Fruit fly (Drosophila melanogaster) whole organism, wandering third instar larva: ENCODE results near the gene CG17470.

Experiments
- Abd-B ChIP-seq: fragments of >200 bp; optimal IDR thresholded peaks from 2 replicates; lab custom pipeline; 2017; ENCODE audit warnings: missing biosample characterization, missing genetic modification characterization
- CG32264 ChIP-seq: fragments of 200-800 bp; sonication (Bioruptor generic); optimal IDR thresholded peaks from 2 replicates; lab custom pipeline; 2016; ENCODE audit warnings: missing biosample characterization, missing genetic modification characterization
- CG9705 ChIP-seq: fragments of 200-800 bp; sonication (Bioruptor generic); optimal IDR thresholded peaks from 2 replicates; lab custom pipeline; 2018; ENCODE audit warnings: missing biosample characterization, mild to moderate bottlenecking, missing genetic modification characterization
- CrebA ChIP-seq: fragments of 200-800 bp; sonication (Bioruptor generic); optimal IDR thresholded peaks from 2 replicates; lab custom pipeline; 2016; ENCODE audit warnings: missing biosample characterization, mild to moderate bottlenecking, missing genetic modification characterization, borderline replicate concordance
- Dfd ChIP-seq: fragments of >200 bp; optimal IDR thresholded peaks from 2 replicates; lab custom pipeline; 2017; ENCODE audit warnings: missing biosample characterization, missing genetic modification characterization
- Dif ChIP-seq: fragments of 200-275, 200-300 bp; sonication (Bioruptor generic); optimal IDR thresholded peaks from 2 replicates; lab custom pipeline; 2018; ENCODE audit warnings: missing biosample characterization, missing genetic modification characterization; ENCODE audit not compliant: partially characterized antibody
- GATAd ChIP-seq: sonication (Bioruptor generic); optimal IDR thresholded peaks from 2 replicates; lab custom pipeline; 2016; ENCODE audit warnings: missing biosample characterization, missing genetic modification characterization
- HLH106 ChIP-seq: fragments of 200-800 bp; optimal IDR thresholded peaks from 3 replicates; lab custom pipeline; 2019; ENCODE audit warnings: missing biosample characterization, mild to moderate bottlenecking, missing genetic modification characterization, moderate library complexity
- Hnf4 ChIP-seq: fragments of 200-800 bp; sonication (Bioruptor generic); optimal IDR thresholded peaks from 2 replicates; lab custom pipeline; 2016; ENCODE audit warnings: missing biosample characterization, mild to moderate bottlenecking, missing genetic modification characterization
- Hr78 ChIP-seq: fragments of >200 bp; optimal IDR thresholded peaks from 2 replicates; lab custom pipeline; 2017; ENCODE audit warnings: missing biosample characterization, missing genetic modification characterization
- Hr83 ChIP-seq: fragments of 200-300 bp; sonication (Bioruptor generic); optimal IDR thresholded peaks from 2 replicates; lab custom pipeline; 2016; ENCODE audit warnings: missing biosample characterization, mild to moderate bottlenecking, missing genetic modification characterization, moderate library complexity; ENCODE audit not compliant: poor library complexity, severe bottlenecking
- Jra ChIP-seq: sonication (Bioruptor generic); optimal IDR thresholded peaks from 2 replicates; lab custom pipeline; 2016; ENCODE audit warnings: missing biosample characterization, missing genetic modification characterization
- Mio ChIP-seq: sonication (Bioruptor generic); optimal IDR thresholded peaks from 2 replicates; lab custom pipeline; 2016; ENCODE audit warnings: missing biosample characterization, missing genetic modification characterization
- Myc ChIP-seq: fragments of >200 bp; optimal IDR thresholded peaks from 2 replicates; lab custom pipeline; 2017
- N ChIP-seq: fragments of >200 bp; optimal IDR thresholded peaks from 2 replicates; lab custom pipeline; 2018; ENCODE audit warnings: missing biosample characterization, missing external identifiers, missing genetic modification characterization
- OdsH ChIP-seq: fragments of 200-800 bp; sonication (Bioruptor generic); optimal IDR thresholded peaks from 2 replicates; lab custom pipeline; 2016; ENCODE audit warnings: missing biosample characterization, mild to moderate bottlenecking, missing genetic modification characterization
- Rel ChIP-seq, 2 experiments: fragments of 200-800 bp; sonication (Bioruptor generic) in 1 of 2; optimal IDR thresholded peaks; 2 replicates in 1 of 2; 3 replicates in 1 of 2; lab custom pipeline; 2016 to 2019; ENCODE audit warnings: mild to moderate bottlenecking in 2 of 2, missing biosample characterization in 2 of 2, missing genetic modification characterization in 2 of 2, moderate library complexity in 1 of 2
- Sp1 ChIP-seq: fragments of 200-800 bp; sonication (Bioruptor generic); optimal IDR thresholded peaks from 3 replicates; lab custom pipeline; 2019; ENCODE audit warnings: missing biosample characterization, mild to moderate bottlenecking, missing genetic modification characterization, moderate library complexity
- Vsx2 ChIP-seq: fragments of 200-300, 225-300 bp; sonication (Bioruptor generic); optimal IDR thresholded peaks from 2 replicates; lab custom pipeline; 2018; ENCODE audit warnings: missing biosample characterization, missing genetic modification characterization; ENCODE audit not compliant: partially characterized antibody
- br ChIP-seq: fragments of 200-800 bp; sonication (Bioruptor generic); optimal IDR thresholded peaks from 2 replicates; lab custom pipeline; 2016; ENCODE audit warnings: missing biosample characterization, missing genetic modification characterization
- brk ChIP-seq: fragments of 200-800 bp; sonication (Bioruptor generic); optimal IDR thresholded peaks from 2 replicates; lab custom pipeline; 2016; ENCODE audit warnings: missing biosample characterization, mild to moderate bottlenecking, missing genetic modification characterization
- dl ChIP-seq, 2 experiments: fragments of 175-275, 200-275 bp in 1 of 2; fragments of 200-275 bp in 1 of 2; sonication (Bioruptor generic); optimal IDR thresholded peaks; lab custom pipeline; 2018; ENCODE audit warnings: mild to moderate bottlenecking in 2 of 2, missing biosample characterization in 2 of 2, missing genetic modification characterization in 2 of 2, moderate library complexity in 2 of 2; ENCODE audit not compliant: partially characterized antibody in 2 of 2, insufficient read depth in 1 of 2
- dmrt93B ChIP-seq: fragments of 200-800 bp; sonication (Bioruptor generic); optimal IDR thresholded peaks from 2 replicates; lab custom pipeline; 2018; ENCODE audit warnings: missing biosample characterization, mild to moderate bottlenecking, missing genetic modification characterization
- dsf ChIP-seq: sonication (Bioruptor generic); optimal IDR thresholded peaks from 2 replicates; lab custom pipeline; 2016; ENCODE audit warnings: missing biosample characterization, missing genetic modification characterization, borderline replicate concordance
- ey ChIP-seq: fragments of 200-800 bp; sonication (Bioruptor generic); optimal IDR thresholded peaks from 2 replicates; lab custom pipeline; 2016; ENCODE audit warnings: missing biosample characterization, missing genetic modification characterization
- foxo ChIP-seq, 2 experiments: fragments of 200-800 bp; sonication (Bioruptor generic); optimal IDR thresholded peaks; 2 replicates in 1 of 2; 3 replicates in 1 of 2; lab custom pipeline; 2016 to 2017; ENCODE audit warnings: missing biosample characterization in 2 of 2, missing genetic modification characterization in 2 of 2
- fru ChIP-seq: fragments of 200-800 bp; sonication (Bioruptor generic); optimal IDR thresholded peaks from 3 replicates; lab custom pipeline; 2016; ENCODE audit warnings: missing biosample characterization, mild to moderate bottlenecking, missing genetic modification characterization
- h ChIP-seq: fragments of 200-800 bp; sonication (Bioruptor generic); optimal IDR thresholded peaks from 3 replicates; lab custom pipeline; 2016; ENCODE audit warnings: missing biosample characterization, mild to moderate bottlenecking, missing genetic modification characterization
- jim ChIP-seq: fragments of 175-275, 200-325 bp; sonication (Bioruptor generic); optimal IDR thresholded peaks from 2 replicates; lab custom pipeline; 2016; ENCODE audit warnings: missing biosample characterization, mild to moderate bottlenecking, missing genetic modification characterization
- lola ChIP-seq: fragments of >200 bp; optimal IDR thresholded peaks from 2 replicates; lab custom pipeline; 2017; ENCODE audit warnings: missing biosample characterization, missing genetic modification characterization
- pan ChIP-seq: fragments of >200 bp; optimal IDR thresholded peaks from 2 replicates; lab custom pipeline; 2017
- psq ChIP-seq: fragments of 200-800 bp; sonication (Bioruptor generic); optimal IDR thresholded peaks from 3 replicates; lab custom pipeline; 2017; ENCODE audit warnings: missing biosample characterization, mild to moderate bottlenecking, missing genetic modification characterization, moderate library complexity
- rgr ChIP-seq: fragments of 200-800 bp; sonication (Bioruptor generic); optimal IDR thresholded peaks from 3 replicates; lab custom pipeline; 2016; ENCODE audit warnings: missing biosample characterization, mild to moderate bottlenecking, missing genetic modification characterization
- sage ChIP-seq: fragments of 200-800 bp; sonication (Bioruptor generic); optimal IDR thresholded peaks from 2 replicates; lab custom pipeline; 2016; ENCODE audit warnings: missing biosample characterization, mild to moderate bottlenecking, missing genetic modification characterization
- sv ChIP-seq: fragments of 200-800 bp; sonication (Bioruptor generic); optimal IDR thresholded peaks from 3 replicates; lab custom pipeline; 2016; ENCODE audit warnings: missing biosample characterization, missing genetic modification characterization
- tai ChIP-seq: sonication (Bioruptor generic); optimal IDR thresholded peaks from 2 replicates; lab custom pipeline; 2016; ENCODE audit warnings: missing biosample characterization, missing genetic modification characterization
- usp ChIP-seq: fragments of >200 bp; optimal IDR thresholded peaks from 2 replicates; lab custom pipeline; 2017; ENCODE audit warnings: missing biosample characterization, missing genetic modification characterization
- woc ChIP-seq: sonication (Bioruptor generic); optimal IDR thresholded peaks from 2 replicates; lab custom pipeline; 2016; ENCODE audit warnings: missing biosample characterization, mild to moderate bottlenecking, missing genetic modification characterization

Gene CG17470

DNA sequence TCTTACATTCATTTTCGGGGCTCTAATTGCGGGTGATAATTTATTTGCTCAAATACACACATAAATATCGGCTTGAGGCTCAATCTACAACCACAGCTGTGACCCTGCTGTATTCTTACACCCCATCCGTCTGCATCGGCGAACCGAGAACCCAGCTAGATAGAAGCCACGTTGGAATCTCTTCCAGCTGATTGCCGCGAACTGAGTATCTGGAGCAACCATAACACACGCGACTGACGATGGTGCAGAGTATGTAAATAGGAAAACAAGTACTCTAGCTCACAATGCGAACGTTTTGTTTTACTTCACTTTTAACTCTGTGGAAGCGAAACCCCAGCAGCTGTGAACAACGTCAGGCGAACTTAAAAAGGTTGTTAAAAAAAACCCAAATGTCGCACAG lies 21.4 kb upstream of the CG17470 start:
- TF ChIP-seq dsf (GFP tag; lab: Kevin White, UChicago) (no peak), Myc (lab: Kevin White, UChicago) (no peak), h (GFP tag; lab: Kevin White, UChicago) (no peak), GATAd (GFP tag; lab: Kevin White, UChicago) (no peak)

DNA sequence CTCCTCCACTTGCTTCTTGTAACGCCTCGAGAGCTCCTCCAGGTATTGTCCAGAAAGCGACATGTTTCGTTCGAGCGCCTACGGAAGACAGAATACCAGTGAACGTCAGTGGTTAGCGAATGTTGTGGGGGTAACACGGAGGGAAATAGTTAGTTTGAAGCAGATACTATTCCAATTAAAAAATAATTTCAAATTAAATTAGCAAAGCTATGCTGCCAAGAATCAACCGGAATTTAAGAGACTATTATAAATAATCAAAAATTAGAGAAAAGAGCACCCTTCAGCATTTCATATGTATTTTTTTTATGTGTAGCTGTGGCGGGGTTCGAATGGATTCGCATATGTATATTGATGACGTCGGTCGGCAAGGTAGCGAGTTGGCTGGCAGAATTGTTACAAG lies 18.0 kb upstream of the CG17470 start:
- TF ChIP-seq h (GFP tag; lab: Kevin White, UChicago), result no peak
- no peak for TF ChIP-seq Vsx2 (GFP tag; lab: Kevin White, UChicago)
- no peak for TF ChIP-seq Hnf4 (GFP tag; lab: Kevin White, UChicago)
- TF ChIP-seq Hr83, result no peak

DNA sequence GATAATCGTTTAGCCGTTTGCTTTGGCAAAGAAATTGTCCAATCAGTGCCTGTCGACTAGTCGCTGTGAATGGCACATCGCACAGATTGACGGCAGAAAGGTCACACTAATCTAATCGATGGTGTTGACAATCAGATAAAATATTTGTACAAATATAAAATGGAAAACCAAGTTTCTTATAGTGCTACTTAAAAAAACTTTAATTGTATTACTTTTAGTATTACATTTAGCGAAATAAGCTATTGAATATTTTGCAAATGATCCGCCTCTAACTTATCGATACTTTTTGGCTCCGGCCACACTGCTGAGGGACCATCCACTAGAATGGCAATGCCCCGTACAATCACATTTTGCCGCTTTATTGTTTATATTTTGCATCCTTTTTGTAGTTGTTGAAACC lies 13.1 kb upstream of the CG17470 start, which contains the start of the genes brun and CG2614:
Gene brun (minus strand): TSS at position 69 of the 400 bp plus-strand sequence.
Gene CG2614 (plus strand): TSS at position 317 of the 400 bp plus-strand sequence.
- TF ChIP-seq tai (GFP tag; lab: Kevin White, UChicago), result no peak
- no peak for TF ChIP-seq br (GFP tag; lab: Kevin White, UChicago)
- TF ChIP-seq foxo (GFP tag; optimal IDR thresholded peaks at IDR 0.05; lab: Kevin White, UChicago), result peak in 1 of 2 experiments; percentile 84
- TF ChIP-seq Jra, result no peak
- no peak for TF ChIP-seq Dfd (GFP tag; lab: Kevin White, UChicago)
- peak; percentile 74 for TF ChIP-seq HLH106 (tag; lab: Kevin White, UChicago)
- TF ChIP-seq Dif, result no peak
- no peak for TF ChIP-seq Rel (GFP tag; optimal IDR thresholded peaks at IDR 0.05; lab: Kevin White, UChicago)
- TF ChIP-seq Rel (tag; optimal IDR thresholded peaks at IDR 0.05; lab: Kevin White, UChicago), result peak; percentile 37
- TF ChIP-seq dmrt93B, result no peak
- TF ChIP-seq brk, result no peak
- no peak for TF ChIP-seq Hr78 (GFP tag; lab: Kevin White, UChicago)
- no peak for TF ChIP-seq jim (GFP tag; lab: Kevin White, UChicago)
- TF ChIP-seq psq (GFP tag; lab: Kevin White, UChicago), result peak; percentile 64
- TF ChIP-seq dsf (GFP tag; lab: Kevin White, UChicago), result no peak
- no peak for TF ChIP-seq N
- no peak for TF ChIP-seq Hnf4 (GFP tag; lab: Kevin White, UChicago)
- peak; percentile 81 for TF ChIP-seq rgr
- no peak for TF ChIP-seq CrebA (GFP tag; lab: Kevin White, UChicago)
- peak; percentile 83 for TF ChIP-seq h (GFP tag; lab: Kevin White, UChicago)
- peak; percentile 89 for TF ChIP-seq woc
- TF ChIP-seq dl (GFP tag; optimal IDR thresholded peaks at IDR 0.05; lab: Kevin White, UChicago; ENCODE audit: insufficient read depth in 1 of 2, partially characterized antibody in 2 of 2), result no peak
- TF ChIP-seq Hr83, result peak; percentile 47
- TF ChIP-seq pan (lab: Kevin White, UChicago), result no peak
- TF ChIP-seq Myc (lab: Kevin White, UChicago), result peak; percentile 67
- TF ChIP-seq Mio (GFP tag; lab: Kevin White, UChicago), result no peak
- no peak for TF ChIP-seq Vsx2 (GFP tag; lab: Kevin White, UChicago)
- TF ChIP-seq CG32264, result no peak
- TF ChIP-seq sv, result peak; percentile 74
- TF ChIP-seq CG9705, result peak; percentile 50
- TF ChIP-seq lola (GFP tag; lab: Kevin White, UChicago), result no peak
- no peak for TF ChIP-seq sage
- TF ChIP-seq OdsH (GFP tag; lab: Kevin White, UChicago), result peak; percentile 69
- TF ChIP-seq Abd-B (GFP tag; lab: Kevin White, UChicago), result no peak
- no peak for TF ChIP-seq usp
- TF ChIP-seq Sp1 (GFP tag; lab: Kevin White, UChicago), result no peak
- TF ChIP-seq ey (GFP tag; lab: Kevin White, UChicago), result peak; percentile 77
- TF ChIP-seq fru, result no peak
- TF ChIP-seq GATAd (GFP tag; lab: Kevin White, UChicago), result peak; percentile 81
